Worm (Caenorhabditis elegans) whole organism, midembryonic: ENCODE results near the gene cgef-1.

Source experiments
- T22C8.4 ChIP-seq: fragments of 200-800 bp; sonication (Bioruptor generic); IDR thresholded peaks from 2 replicates; pipeline ENCODE4 v1.3.6; 2022; ENCODE audit warnings: missing genetic modification characterization, missing compliant biosample characterization
- flt-1 ChIP-seq: fragments of 200-800 bp; sonication (Bioruptor generic); IDR thresholded peaks from 2 replicates; pipeline ENCODE4 v1.3.6; 2022; ENCODE audit warnings: missing genetic modification characterization, missing compliant biosample characterization
- tab-1 ChIP-seq: fragments of 200-800 bp; sonication (Bioruptor generic); IDR thresholded peaks from 2 replicates; pipeline ENCODE4 v1.3.6; 2022; ENCODE audit warnings: missing genetic modification characterization, missing compliant biosample characterization
- ztf-23 ChIP-seq: fragments of 200-800 bp; sonication (Bioruptor generic); IDR thresholded peaks from 2 replicates; pipeline ENCODE4 v1.3.6; 2022; ENCODE audit warnings: missing genetic modification reagents, missing genetic modification characterization, missing compliant biosample characterization
- ztf-29 ChIP-seq: fragments of 200-800 bp; sonication (Bioruptor generic); IDR thresholded peaks from 2 replicates; pipeline ENCODE4 v1.3.6; 2022; ENCODE audit warnings: missing genetic modification reagents, missing genetic modification characterization, missing compliant biosample characterization

ce11 chrX:2841754-2842153 is 69.9 kb downstream of the cgef-1 start:
- TF ChIP-seq ztf-29 (GFP tag; lab: Robert Waterston, UW) (no peak), ztf-23 (no peak), flt-1 (no peak), T22C8.4 (GFP tag; lab: Robert Waterston, UW) (no peak), tab-1 (GFP tag; lab: Robert Waterston, UW) (no peak)
